Fruit fly (Drosophila melanogaster): ENCODE measurements around the gene SdhD.

Gene SdhD

dm6 chr3R:23767417-23767853 lies 7.0 kb upstream of the SdhD start, which contains the start of the genes CG10214 and CG10375 (continued):
- TF ChIP-seq jing (GFP tag; optimal IDR thresholded peaks at IDR 0.05) (no peak), MTF-1 (GFP tag; optimal IDR thresholded peaks at IDR 0.05; ENCODE audit: borderline replicate concordance) (no peak), amos (GFP tag; IDR thresholded peaks at IDR 0.05; ENCODE audit: partially characterized antibody) (peak; percentile 33; the same call in 1 of the 2 replicates), wor (GFP tag; IDR thresholded peaks at IDR 0.05) (peak; percentile 44; the same call in 1 of the 2 replicates), CG14965 (GFP tag; optimal IDR thresholded peaks at IDR 0.05; ENCODE audit: borderline replicate concordance) (no peak), nau (GFP tag; optimal IDR thresholded peaks at IDR 0.05) (no peak), Six4 (GFP tag; optimal IDR thresholded peaks at IDR 0.05) (peak; percentile 65), CG10366 (GFP tag; IDR thresholded peaks at IDR 0.05) (peak; percentile 42; the same call in 1 of the 2 replicates), insv (GFP tag; optimal IDR thresholded peaks at IDR 0.05) (peak in 1 of 2 experiments; percentile 45), dati (GFP tag; IDR thresholded peaks at IDR 0.05) (no peak), trem (tag; optimal IDR thresholded peaks at IDR 0.05) (peak; percentile 90), nom (GFP tag; optimal IDR thresholded peaks at IDR 0.05) (peak; percentile 44), Awh (GFP tag; IDR thresholded peaks at IDR 0.05) (peak; percentile 18; the same call in 1 of the 2 replicates), CG12769 (tag; optimal IDR thresholded peaks at IDR 0.05) (no peak), Dad (GFP tag; optimal IDR thresholded peaks at IDR 0.05) (peak; percentile 77), CG8089 (GFP tag; optimal IDR thresholded peaks at IDR 0.05) (peak; percentile 67), CG14710 (tag; optimal IDR thresholded peaks at IDR 0.05) (peak; percentile 88), CG17328 (GFP tag; IDR thresholded peaks at IDR 0.05) (peak; percentile 67), Eip74EF (GFP tag; optimal IDR thresholded peaks at IDR 0.05) (peak in 1 of 2 experiments; percentile 25), BEAF-32 (GFP tag; optimal IDR thresholded peaks at IDR 0.05) (peak; percentile 72), CG31388 (GFP tag; optimal IDR thresholded peaks at IDR 0.05) (peak; percentile 54), CkIIα-i1 (GFP tag; IDR thresholded peaks at IDR 0.05) (no peak), wdn (GFP tag; IDR thresholded peaks at IDR 0.05) (peak; percentile 52; the same call in 1 of the 2 replicates), grn (GFP tag; optimal IDR thresholded peaks at IDR 0.05) (peak; percentile 20), CG1792 (GFP tag; optimal IDR thresholded peaks at IDR 0.05) (peak; percentile 79), unc-4 (GFP tag; IDR thresholded peaks at IDR 0.05; ENCODE audit: partially characterized antibody) (peak; percentile 58; the same call in 1 of the 2 replicates), CG7372 (GFP tag; IDR thresholded peaks at IDR 0.05) (peak; percentile 45; the same call in 1 of the 2 replicates), CG9876 (GFP tag; optimal IDR thresholded peaks at IDR 0.05) (peak; percentile 74), Xbp1 (GFP tag; optimal IDR thresholded peaks at IDR 0.05) (peak; percentile 83), CG10147 (GFP tag; optimal IDR thresholded peaks at IDR 0.05) (peak; percentile 58), shn (GFP tag; optimal IDR thresholded peaks at IDR 0.05) (peak; percentile 83), Elba2 (GFP tag; optimal IDR thresholded peaks at IDR 0.05) (peak; percentile 61), Sry-δ (GFP tag; optimal IDR thresholded peaks at IDR 0.05) (peak; percentile 78), CG1602 (GFP tag; optimal IDR thresholded peaks at IDR 0.05) (peak; percentile 72), CG3281 (GFP tag; optimal IDR thresholded peaks at IDR 0.05) (peak; percentile 70), CG30403 (GFP tag; optimal IDR thresholded peaks at IDR 0.05) (peak; percentile 84), CG3163 (GFP tag; optimal IDR thresholded peaks at IDR 0.05) (peak; percentile 47), Ets65A (GFP tag) (peak; percentile 97), CG6683 (GFP tag; optimal IDR thresholded peaks at IDR 0.05) (peak; percentile 48), pita (GFP tag; optimal IDR thresholded peaks at IDR 0.05) (no peak), CG10462 (GFP tag; optimal IDR thresholded peaks at IDR 0.05) (peak; percentile 71), ERR (GFP tag; optimal IDR thresholded peaks at IDR 0.05) (peak; percentile 73), CG7963 (GFP tag; IDR thresholded peaks at IDR 0.05; ENCODE audit: partially characterized antibody) (no peak), Hr78 (GFP tag; optimal IDR thresholded peaks at IDR 0.05) (no peak), pros (GFP tag; optimal IDR thresholded peaks at IDR 0.05) (no peak), C15 (GFP tag; IDR thresholded peaks at IDR 0.05) (no peak), bigmax (GFP tag; optimal IDR thresholded peaks at IDR 0.05) (peak; percentile 37), CG10654 (GFP tag; optimal IDR thresholded peaks at IDR 0.05) (peak; percentile 73), onecut (GFP tag; IDR thresholded peaks at IDR 0.05) (no peak), Hey (tag; optimal IDR thresholded peaks at IDR 0.05) (no peak)

Measured in whole organism, embryonic.